Worm (Caenorhabditis elegans) whole organism, L1 larva: Measurements from ENCODE around the gene klp-19.

Experiments
- C16A3.4 ChIP-seq: fragments of 150-350 bp; optimal IDR thresholded peaks from 2 replicates; lab custom pipeline; 2014; ENCODE audit warnings: missing biosample characterization, missing genetic modification characterization
- C34B4.2 ChIP-seq: sonication (generic microtip); optimal IDR thresholded peaks from 2 replicates; lab custom pipeline; 2017; ENCODE audit warnings: mild to moderate bottlenecking, missing genetic modification characterization, missing compliant biosample characterization
- F16B12.6 ChIP-seq: fragments of 150-350 bp; optimal IDR thresholded peaks from 2 replicates; lab custom pipeline; 2014; ENCODE audit warnings: missing biosample characterization, missing genetic modification characterization
- Y116A8C.19 ChIP-seq: sonication (generic microtip); optimal IDR thresholded peaks from 2 replicates; lab custom pipeline; 2016; ENCODE audit warnings: missing compliant biosample characterization, missing genetic modification characterization, borderline replicate concordance
- aly-2 ChIP-seq: fragments of 150-350 bp; optimal IDR thresholded peaks from 2 replicates; lab custom pipeline; 2014; ENCODE audit warnings: missing biosample characterization, missing genetic modification characterization
- blmp-1 ChIP-seq: fragments of 150-350 bp; optimal IDR thresholded peaks from 2 replicates; lab custom pipeline; 2014; ENCODE audit warnings: missing biosample characterization, missing genetic modification characterization
- ceh-63 ChIP-seq: fragments of 200-800 bp; sonication (Bioruptor generic); optimal IDR thresholded peaks from 2 replicates; lab custom pipeline; 2018; ENCODE audit warnings: mild to moderate bottlenecking, missing genetic modification characterization, missing compliant biosample characterization
- ceh-90 ChIP-seq: sonication (generic microtip); optimal IDR thresholded peaks from 2 replicates; lab custom pipeline; 2016; ENCODE audit warnings: missing genetic modification characterization, missing compliant biosample characterization
- dpl-1 ChIP-seq, 3 experiments: fragments of 150-350 bp in 2 of 3; sonication (generic microtip) in 1 of 3; optimal IDR thresholded peaks; 2 replicates each; lab custom pipeline; 2014 to 2017; ENCODE audit warnings: missing biosample characterization in 3 of 3, missing genetic modification characterization in 3 of 3, missing genetic modification reagents in 3 of 3
- dsc-1 ChIP-seq: sonication (generic microtip); optimal IDR thresholded peaks from 2 replicates; lab custom pipeline; 2016; ENCODE audit warnings: mild to moderate bottlenecking, missing genetic modification characterization, missing compliant biosample characterization
- efl-1 ChIP-seq, 4 experiments: fragments of 150-350 bp; optimal IDR thresholded peaks in 3 of 4; peaks in 1 of 4; 1 replicate in 1 of 4; 2 replicates in 3 of 4; lab custom pipeline; 2014; ENCODE audit warnings: missing biosample characterization in 2 of 4, missing genetic modification characterization in 2 of 4, missing genetic modification reagents in 2 of 4
- egl-13 ChIP-seq: sonication (generic microtip); optimal IDR thresholded peaks from 2 replicates; lab custom pipeline; 2016; ENCODE audit warnings: missing genotype, missing genetic modification reagents, missing genetic modification characterization, missing compliant biosample characterization
- egl-27 ChIP-seq, 2 experiments: fragments of 150-350 bp in 1 of 2; sonication (generic microtip); optimal IDR thresholded peaks; 3 replicates each; lab custom pipeline; 2017 to 2018; ENCODE audit warnings: missing biosample characterization in 2 of 2, missing genetic modification characterization in 2 of 2, missing genetic modification reagents in 2 of 2
- elt-3 ChIP-seq, 6 experiments: fragments of 150-350 bp in 1 of 6; sonication (generic microtip); optimal IDR thresholded peaks; 2 replicates each; lab custom pipeline; 2017 to 2018; ENCODE audit warnings: missing biosample characterization in 6 of 6, missing genetic modification characterization in 6 of 6, inconsistent platforms in 1 of 6
- ets-5 ChIP-seq: fragments of 200-800 bp; sonication (Bioruptor generic); IDR thresholded peaks from 2 replicates; pipeline ENCODE4 v1.3.6; 2022; ENCODE audit warnings: missing genetic modification characterization, missing compliant biosample characterization
- fkh-10 ChIP-seq: sonication (generic microtip); optimal IDR thresholded peaks from 2 replicates; lab custom pipeline; 2017; ENCODE audit warnings: missing biosample characterization, missing genetic modification reagents, missing genetic modification characterization
- fos-1 ChIP-seq: fragments of 150-350 bp; optimal IDR thresholded peaks from 2 replicates; lab custom pipeline; 2014; ENCODE audit warnings: missing biosample characterization, missing genetic modification characterization
- grh-1 ChIP-seq: fragments of 200-800 bp; sonication (Bioruptor generic); IDR thresholded peaks from 2 replicates; pipeline ENCODE4 v1.3.6; 2022; ENCODE audit warnings: missing genetic modification reagents, missing genetic modification characterization, missing compliant biosample characterization
- hlh-17 ChIP-seq: fragments of 200-800 bp; sonication (Bioruptor generic); optimal IDR thresholded peaks from 2 replicates; lab custom pipeline; 2018; ENCODE audit warnings: missing genetic modification characterization, mild to moderate bottlenecking, missing compliant biosample characterization, moderate library complexity, borderline replicate concordance
- hlh-4 ChIP-seq: sonication (generic microtip); optimal IDR thresholded peaks from 2 replicates; lab custom pipeline; 2016; ENCODE audit warnings: mild to moderate bottlenecking, missing genetic modification characterization, missing compliant biosample characterization
- jun-1 ChIP-seq: fragments of 150-350 bp; optimal IDR thresholded peaks from 2 replicates; lab custom pipeline; 2014; ENCODE audit warnings: missing biosample characterization, missing genetic modification reagents, missing genetic modification characterization
- lin-13 ChIP-seq: fragments of 150-350 bp; optimal IDR thresholded peaks from 2 replicates; lab custom pipeline; 2014; ENCODE audit warnings: missing biosample characterization, missing genetic modification reagents, missing genetic modification characterization
- lin-15B ChIP-seq: fragments of 150-350 bp; sonication (generic microtip); optimal IDR thresholded peaks from 3 replicates; lab custom pipeline; 2014; ENCODE audit warnings: missing biosample characterization, missing genetic modification characterization
- lin-39 ChIP-seq: fragments of 150-350 bp; optimal IDR thresholded peaks from 2 replicates; lab custom pipeline; 2014; ENCODE audit warnings: missing biosample characterization, missing genetic modification reagents, missing genetic modification characterization
- lir-3 ChIP-seq: sonication (generic microtip); optimal IDR thresholded peaks from 2 replicates; lab custom pipeline; 2016; ENCODE audit warnings: mild to moderate bottlenecking, missing genetic modification characterization, moderate library complexity, missing compliant biosample characterization; ENCODE audit not compliant: poor library complexity
- lsy-2 ChIP-seq, 2 experiments: fragments of 150-350 bp; optimal IDR thresholded peaks; 2 replicates each; lab custom pipeline; 2014; ENCODE audit warnings: missing biosample characterization in 2 of 2, missing genetic modification characterization in 2 of 2
- mep-1 ChIP-seq: fragments of 150-350 bp; optimal IDR thresholded peaks from 2 replicates; lab custom pipeline; 2014; ENCODE audit warnings: missing biosample characterization, missing genetic modification characterization
- nhr-11 ChIP-seq: fragments of 150-350 bp; optimal IDR thresholded peaks from 2 replicates; lab custom pipeline; 2014; ENCODE audit warnings: missing biosample characterization, missing genetic modification characterization
- nhr-12 ChIP-seq: sonication (generic microtip); optimal IDR thresholded peaks from 2 replicates; lab custom pipeline; 2017; ENCODE audit warnings: missing biosample characterization, missing genetic modification characterization
- nhr-19 ChIP-seq: fragments of 200-800 bp; sonication (Bioruptor generic); conservative IDR thresholded peaks from 2 replicates; pipeline ENCODE4 v1.3.6; 2022; ENCODE audit warnings: missing genetic modification characterization, missing compliant biosample characterization
- nhr-20 ChIP-seq: sonication (generic microtip); optimal IDR thresholded peaks from 2 replicates; lab custom pipeline; 2016; ENCODE audit warnings: mild to moderate bottlenecking, missing genetic modification characterization, missing compliant biosample characterization
- nhr-47 ChIP-seq: sonication (generic microtip); optimal IDR thresholded peaks from 2 replicates; lab custom pipeline; 2016; ENCODE audit warnings: mild to moderate bottlenecking, missing genetic modification characterization, moderate library complexity, missing compliant biosample characterization
- nhr-71 ChIP-seq: sonication (generic microtip); optimal IDR thresholded peaks from 2 replicates; lab custom pipeline; 2016; ENCODE audit warnings: mild to moderate bottlenecking, missing genetic modification characterization, moderate library complexity, missing compliant biosample characterization
- nhr-76 ChIP-seq: sonication (generic microtip); optimal IDR thresholded peaks from 2 replicates; lab custom pipeline; 2017; ENCODE audit warnings: missing biosample characterization, missing genetic modification characterization
- nhr-77 ChIP-seq: fragments of 150-350 bp; optimal IDR thresholded peaks from 2 replicates; lab custom pipeline; 2014; ENCODE audit warnings: missing biosample characterization, missing genetic modification characterization
- nhr-84 ChIP-seq: sonication (generic microtip); optimal IDR thresholded peaks from 2 replicates; lab custom pipeline; 2017; ENCODE audit warnings: missing biosample characterization, missing genetic modification characterization
- nhr-85 ChIP-seq: sonication (generic microtip); peaks from one replicate; lab custom pipeline; 2016; ENCODE audit warnings: missing genetic modification characterization, inconsistent platforms, missing compliant biosample characterization
- nhr-90 ChIP-seq: sonication (generic microtip); optimal IDR thresholded peaks from 2 replicates; lab custom pipeline; 2016; ENCODE audit warnings: mild to moderate bottlenecking, missing genetic modification characterization, missing compliant biosample characterization; ENCODE audit not compliant: poor library complexity
- pag-3 ChIP-seq: sonication (generic microtip); optimal IDR thresholded peaks from 2 replicates; lab custom pipeline; 2017; ENCODE audit warnings: missing genetic modification characterization, mild to moderate bottlenecking, missing compliant biosample characterization, antibody characterized with exemption, borderline replicate concordance; ENCODE audit not compliant: insufficient read depth
- pax-3 ChIP-seq: fragments of 200-800 bp; sonication (Bioruptor generic); optimal IDR thresholded peaks from 2 replicates; lab custom pipeline; 2018; ENCODE audit warnings: mild to moderate bottlenecking, missing genetic modification characterization, moderate library complexity, missing compliant biosample characterization
- pqm-1 ChIP-seq: sonication (generic microtip); optimal IDR thresholded peaks from 3 replicates; lab custom pipeline; 2017; ENCODE audit warnings: missing biosample characterization, missing genetic modification characterization
- rnt-1 ChIP-seq: sonication (generic microtip); optimal IDR thresholded peaks from 2 replicates; lab custom pipeline; 2016; ENCODE audit warnings: mild to moderate bottlenecking, missing genetic modification characterization, moderate library complexity, missing compliant biosample characterization
- snpc-4 ChIP-seq: fragments of 150-350 bp; optimal IDR thresholded peaks from 2 replicates; lab custom pipeline; 2014; ENCODE audit warnings: missing biosample characterization, missing genetic modification characterization
- sox-4 ChIP-seq: sonication (generic microtip); optimal IDR thresholded peaks from 2 replicates; lab custom pipeline; 2016; ENCODE audit warnings: missing genetic modification characterization, missing compliant biosample characterization
- sptf-1 ChIP-seq: fragments of 150-350 bp; optimal IDR thresholded peaks from 2 replicates; lab custom pipeline; 2014; ENCODE audit warnings: missing biosample characterization, missing genetic modification characterization
- swsn-7 ChIP-seq: sonication (generic microtip); optimal IDR thresholded peaks from 2 replicates; lab custom pipeline; 2016; ENCODE audit warnings: missing genetic modification characterization, missing compliant biosample characterization
- tbx-2 ChIP-seq: sonication (generic microtip); optimal IDR thresholded peaks from 2 replicates; lab custom pipeline; 2016; ENCODE audit warnings: missing genetic modification characterization, missing compliant biosample characterization
- unc-130 ChIP-seq: fragments of 150-350 bp; optimal IDR thresholded peaks from 2 replicates; lab custom pipeline; 2017; ENCODE audit warnings: missing biosample characterization, missing genetic modification characterization, inconsistent platforms
- xbp-1 ChIP-seq: sonication (generic microtip); optimal IDR thresholded peaks from 2 replicates; lab custom pipeline; 2016; ENCODE audit warnings: missing genetic modification characterization, missing compliant biosample characterization
- zag-1 ChIP-seq: fragments of 150-350 bp; optimal IDR thresholded peaks from 2 replicates; lab custom pipeline; 2014; ENCODE audit warnings: missing biosample characterization, missing genetic modification characterization
- zip-4 ChIP-seq: fragments of 200-800 bp; sonication (Bioruptor generic); optimal IDR thresholded peaks from 2 replicates; lab custom pipeline; 2018; ENCODE audit warnings: mild to moderate bottlenecking, missing genetic modification characterization, moderate library complexity, missing compliant biosample characterization
- ztf-11 ChIP-seq, 2 experiments: sonication (generic microtip); optimal IDR thresholded peaks; 2 replicates each; lab custom pipeline; 2016 to 2017; ENCODE audit warnings: missing genetic modification characterization in 2 of 2, missing biosample characterization in 1 of 2, missing compliant biosample characterization in 1 of 2

The klp-19 gene

DNA sequence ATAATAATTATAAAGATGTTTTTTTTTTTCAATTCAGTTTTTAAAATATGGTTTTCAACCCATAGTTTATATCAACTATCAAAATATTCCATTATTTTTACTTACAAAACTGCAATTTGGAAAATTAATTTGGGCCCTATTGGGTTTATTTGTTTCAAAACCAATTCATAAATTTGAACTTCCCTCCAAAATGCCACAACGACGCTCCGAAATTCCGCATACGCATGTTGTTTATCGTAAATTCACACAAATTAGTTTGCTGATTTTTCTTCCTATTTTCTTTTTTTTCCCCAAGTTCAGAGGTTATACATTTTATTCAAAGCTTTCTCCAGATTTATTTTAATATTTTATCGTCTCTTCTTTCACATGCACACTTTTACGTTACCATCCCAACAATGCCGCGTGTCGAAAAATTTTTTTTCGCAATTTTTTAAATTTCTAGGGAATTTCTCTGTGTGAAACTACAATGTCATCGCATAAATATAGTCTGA lies 50.6 kb downstream of the klp-19 start, which contains the start of gene F56A8.3:
F56A8.3 (plus strand) TSS at position 441 of the 491 bp plus-strand sequence.
- peak; percentile 16 for TF ChIP-seq pax-3 (tag; lab: Kevin White, UChicago)
- TF ChIP-seq lin-39, result peak; percentile 82
- TF ChIP-seq egl-27 (tag; optimal IDR thresholded peaks at IDR 0.05; lab: Kevin White, UChicago), result no peak
- TF ChIP-seq F16B12.6 (tag; lab: Kevin White, UChicago), result peak; percentile 47
- peak; percentile 64 for TF ChIP-seq lin-15B
- TF ChIP-seq Y116A8C.19 (tag; lab: Kevin White, UChicago), result no peak
- peak; percentile 33 for TF ChIP-seq fos-1 (tag; lab: Kevin White, UChicago)
- TF ChIP-seq nhr-77 (tag; lab: Kevin White, UChicago), result peak; percentile 39
- no peak for TF ChIP-seq hlh-4 (tag; lab: Kevin White, UChicago)
- TF ChIP-seq C34B4.2 (tag; lab: Kevin White, UChicago), result no peak
- TF ChIP-seq C16A3.4 (tag; lab: Kevin White, UChicago), result peak; percentile 75
- TF ChIP-seq nhr-11, result no peak
- TF ChIP-seq ztf-11 (tag; optimal IDR thresholded peaks at IDR 0.05; lab: Kevin White, UChicago), result no peak
- TF ChIP-seq nhr-71, result peak; percentile 85
- TF ChIP-seq nhr-12 (tag; lab: Kevin White, UChicago), result peak; percentile 7
- peak; percentile 22 for TF ChIP-seq zip-4 (GFP tag; lab: Kevin White, UChicago)
- no peak for TF ChIP-seq zag-1 (tag; lab: Kevin White, UChicago)
- no peak for TF ChIP-seq hlh-17 (GFP tag; lab: Kevin White, UChicago)
- peak; percentile 73 for TF ChIP-seq aly-2 (tag; lab: Kevin White, UChicago)
- TF ChIP-seq nhr-85 (tag; lab: Kevin White, UChicago), result peak; percentile 74
- peak; percentile 65 for TF ChIP-seq unc-130
- TF ChIP-seq lin-13 (GFP tag; lab: Kevin White, UChicago), result peak; percentile 55
- no peak for TF ChIP-seq sptf-1 (tag; lab: Kevin White, UChicago)
- no peak for TF ChIP-seq nhr-84 (tag; lab: Kevin White, UChicago)
- no peak for TF ChIP-seq fkh-10 (GFP tag; lab: Kevin White, UChicago)
- TF ChIP-seq nhr-19, result peak; percentile 68
- peak; percentile 98 to 99 (median 99) for TF ChIP-seq dpl-1 (GFP tag; optimal IDR thresholded peaks at IDR 0.05; lab: Kevin White, UChicago)
- TF ChIP-seq lir-3 (tag; lab: Kevin White, UChicago), result no peak
- no peak for TF ChIP-seq pqm-1 (tag; lab: Kevin White, UChicago)
- TF ChIP-seq snpc-4 (tag; lab: Kevin White, UChicago), result peak; percentile 37
- peak; percentile 78 for TF ChIP-seq dsc-1
- TF ChIP-seq nhr-76, result no peak
- peak; percentile 76 for TF ChIP-seq swsn-7 (tag; lab: Kevin White, UChicago)
- TF ChIP-seq sox-4 (tag; lab: Kevin White, UChicago), result peak; percentile 35
- TF ChIP-seq mep-1, result peak; percentile 75
- no peak for TF ChIP-seq grh-1
- peak; percentile 69 for TF ChIP-seq nhr-20 (tag; lab: Kevin White, UChicago)
- TF ChIP-seq ceh-90, result no peak
- TF ChIP-seq pag-3 (tag; lab: Kevin White, UChicago), result no peak
- peak; percentile 48 for TF ChIP-seq jun-1 (tag; lab: Kevin White, UChicago)
- TF ChIP-seq tbx-2 (tag; lab: Kevin White, UChicago), result peak; percentile 78
- peak; percentile 70 for TF ChIP-seq xbp-1 (tag; lab: Kevin White, UChicago)
- TF ChIP-seq nhr-47, result peak; percentile 84
- TF ChIP-seq egl-13 (tag; lab: Kevin White, UChicago), result no peak
- TF ChIP-seq nhr-90 (tag; lab: Kevin White, UChicago), result peak; percentile 80
- no peak for TF ChIP-seq ceh-63 (GFP tag; lab: Kevin White, UChicago)
- peak in 1 of 6 experiments; percentile 26 for TF ChIP-seq elt-3 (tag; optimal IDR thresholded peaks at IDR 0.05; lab: Kevin White, UChicago)
- TF ChIP-seq lsy-2 (tag; optimal IDR thresholded peaks at IDR 0.05; lab: Kevin White, UChicago), result peak; percentile 83 to 91
- peak; percentile 99 to 100 for TF ChIP-seq efl-1 (optimal IDR thresholded peaks at IDR 0.05; lab: Kevin White, UChicago)
- TF ChIP-seq efl-1 (GFP tag; optimal IDR thresholded peaks at IDR 0.05 in 1 of 2; lab: Kevin White, UChicago), result peak; percentile 99 to 100
- TF ChIP-seq rnt-1, result peak; percentile 81
- TF ChIP-seq ets-5, result no peak
- peak; percentile 41 for TF ChIP-seq blmp-1
